Worm (Caenorhabditis elegans): Measurements from ENCODE around the gene dig-1.

dig-1 gene

DNA sequence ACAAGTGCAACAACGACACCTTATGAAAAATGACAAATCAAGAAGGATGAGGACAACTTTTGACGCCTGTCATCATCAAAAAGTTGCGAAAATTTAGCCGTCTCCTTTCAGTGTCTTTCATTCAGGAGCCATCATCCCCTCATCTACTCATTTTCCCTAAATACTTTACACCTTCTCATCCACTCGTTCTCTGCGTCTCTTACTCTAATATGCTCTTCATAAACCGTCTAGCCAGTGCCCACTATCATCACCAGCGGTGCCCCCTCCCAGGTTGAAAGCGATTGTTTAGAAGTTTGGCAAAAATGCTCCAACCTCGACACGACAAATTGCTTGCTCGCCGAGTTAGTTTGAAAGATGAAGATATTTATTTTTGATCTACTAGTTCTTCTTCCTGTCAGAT lies 3.5 kb upstream of the dig-1 start (continued):
- TF ChIP-seq efl-1 (GFP tag; optimal IDR thresholded peaks at IDR 0.05), result no peak

DNA sequence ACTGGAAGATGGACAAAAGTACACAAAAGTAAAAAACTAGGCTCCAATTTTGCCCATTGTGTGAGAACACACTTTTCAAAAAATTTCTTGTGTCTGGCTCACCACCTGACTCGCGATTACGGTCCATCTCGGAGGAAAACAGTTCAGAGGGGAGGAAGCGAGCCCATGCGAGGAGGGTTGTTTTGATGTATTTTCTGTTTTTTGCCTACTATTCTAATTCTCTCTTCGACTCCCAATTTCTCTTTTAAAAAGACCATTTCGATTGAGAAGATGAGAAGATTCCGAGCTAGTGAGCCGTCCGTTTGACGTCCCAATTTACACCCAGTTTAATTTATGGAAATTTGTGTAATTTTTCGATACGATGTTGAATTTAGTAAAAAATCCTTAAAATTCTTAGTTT lies 560 bp downstream of the dig-1 start:
- TF ChIP-seq ztf-22 (GFP tag; optimal IDR thresholded peaks at IDR 0.05), result no peak
- TF ChIP-seq chd-7 (tag; optimal IDR thresholded peaks at IDR 0.05), result no peak
- no peak for TF ChIP-seq lsl-1 (GFP tag; optimal IDR thresholded peaks at IDR 0.05)
- no peak for TF ChIP-seq bed-1 (GFP tag; IDR thresholded peaks at IDR 0.05)
- TF ChIP-seq hlh-12 (tag; optimal IDR thresholded peaks at IDR 0.05), result no peak
- TF ChIP-seq F23B12.7 (tag; optimal IDR thresholded peaks at IDR 0.05; ENCODE audit: insufficient read depth), result no peak
- TF ChIP-seq madf-10 (tag; optimal IDR thresholded peaks at IDR 0.05), result no peak
- no peak for TF ChIP-seq efl-1 (GFP tag; optimal IDR thresholded peaks at IDR 0.05)
- no peak for TF ChIP-seq pbrm-1 (GFP tag; IDR thresholded peaks at IDR 0.05)

DNA sequence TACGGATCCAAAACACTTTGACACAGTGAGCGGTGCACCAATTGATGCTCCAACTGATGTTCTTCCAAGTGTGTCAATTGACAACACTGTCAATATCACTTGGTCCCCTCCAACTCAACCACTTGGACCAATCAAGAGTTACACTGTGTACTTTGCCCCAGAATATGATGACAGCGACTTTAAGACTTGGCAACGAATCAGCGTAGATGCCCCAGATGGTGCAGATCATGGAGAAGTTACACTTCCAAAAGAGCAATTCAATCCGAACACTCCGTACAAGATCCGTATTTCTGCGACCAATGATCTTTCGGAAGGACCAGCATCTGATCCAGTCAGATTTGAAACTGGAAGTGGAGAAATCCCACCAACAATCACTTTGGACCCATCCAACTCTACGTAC lies 6.5 kb downstream of the dig-1 start:
- TF ChIP-seq ztf-26 (tag; optimal IDR thresholded peaks at IDR 0.05) (no peak), B0019.2 (GFP tag; conservative IDR thresholded peaks at IDR 0.05) (no peak), atf-7 (tag; optimal IDR thresholded peaks at IDR 0.05) (no peak), ama-1 (optimal IDR thresholded peaks at IDR 0.05) (no peak), ama-1 (GFP tag; optimal IDR thresholded peaks at IDR 0.05) (no peak), ceh-40 (GFP tag; IDR thresholded peaks at IDR 0.05) (no peak)

DNA sequence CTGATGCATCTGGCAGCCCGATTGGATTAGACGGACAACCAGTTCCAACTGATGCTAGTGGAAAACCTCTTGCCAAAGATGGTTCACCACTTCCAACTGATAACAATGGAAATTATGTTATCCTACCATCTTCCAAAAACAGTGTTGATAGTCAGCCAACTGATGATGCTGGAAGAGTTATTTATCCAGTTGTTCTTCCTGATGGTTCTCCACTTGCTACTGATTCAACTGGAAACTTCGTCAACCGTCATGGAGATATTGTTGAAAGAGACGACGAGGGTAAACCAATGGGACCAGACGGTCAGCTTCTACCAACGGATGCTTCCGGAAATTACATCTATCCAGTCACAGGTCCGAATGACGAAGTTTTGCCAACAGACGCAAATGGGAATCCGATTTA lies 10.7 kb downstream of the dig-1 start:
- TF ChIP-seq C17E4.6 (GFP tag; IDR thresholded peaks at IDR 0.05) (no peak), ztf-26 (tag; optimal IDR thresholded peaks at IDR 0.05) (no peak), lin-54 (GFP tag; optimal IDR thresholded peaks at IDR 0.05) (no peak), hrde-1 (tag; optimal IDR thresholded peaks at IDR 0.05; ENCODE audit: borderline replicate concordance) (no peak), cebp-1 (GFP tag; IDR thresholded peaks at IDR 0.05) (no peak), cebp-1 (tag; optimal IDR thresholded peaks at IDR 0.05) (no peak), zfh-2 (GFP tag; conservative IDR thresholded peaks at IDR 0.05) (no peak), somi-1 (GFP tag; optimal IDR thresholded peaks at IDR 0.05) (no peak), chd-7 (tag; optimal IDR thresholded peaks at IDR 0.05) (no peak), hmg-20 (GFP tag; IDR thresholded peaks at IDR 0.05) (no peak), aptf-2 (GFP tag; conservative IDR thresholded peaks at IDR 0.05) (no peak), madf-8 (GFP tag; conservative IDR thresholded peaks at IDR 0.05) (no peak), D2030.7 (GFP tag; IDR thresholded peaks at IDR 0.05) (no peak), mxl-1 (tag; optimal IDR thresholded peaks at IDR 0.05) (no peak), lin-35 (GFP tag; optimal IDR thresholded peaks at IDR 0.05) (no peak), Y67H2A.10 (GFP tag; conservative IDR thresholded peaks at IDR 0.05) (no peak), Y53G8AR.9 (GFP tag; conservative IDR thresholded peaks at IDR 0.05) (no peak), lag-1 (GFP tag; IDR thresholded peaks at IDR 0.05) (no peak), gei-17 (GFP tag; optimal IDR thresholded peaks at IDR 0.05) (no peak), B0019.2 (GFP tag; conservative IDR thresholded peaks at IDR 0.05) (no peak)

DNA sequence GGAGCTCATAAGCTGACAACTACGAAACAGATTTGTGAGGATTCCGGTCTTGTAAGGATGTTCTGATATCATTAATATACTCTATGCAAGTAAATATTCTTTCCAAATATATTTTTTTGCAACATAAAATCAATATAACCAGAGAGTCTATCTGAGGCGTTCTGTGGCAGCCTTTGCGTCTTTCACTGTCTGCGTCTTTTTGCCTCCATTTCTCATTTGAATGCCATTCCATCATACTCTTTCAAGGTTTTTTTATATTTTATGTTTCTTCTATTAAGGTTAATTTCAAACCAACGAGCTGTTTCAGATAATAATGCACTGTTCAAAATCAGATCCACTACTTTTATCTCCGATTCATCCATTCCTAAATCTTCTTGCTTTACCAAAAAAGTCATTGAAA lies 49.2 kb downstream of the dig-1 start, which contains the start of gene R05H11.1:
R05H11.1 (plus strand) TSS at position 301 of the 400 bp plus-strand sequence.
- TF ChIP-seq F37B4.10 (GFP tag; IDR thresholded peaks at IDR 0.05) (no peak), hmg-1.2 (GFP tag; IDR thresholded peaks at IDR 0.05) (no peak; the same call in 1 of the 2 replicates)
